Worm (Caenorhabditis elegans) whole organism, mixed stage, embryonic: ENCODE measurements around the gene C03B8.3.

Experiments used
- M03D4.4 ChIP-seq: sonication (generic microtip); optimal IDR thresholded peaks from 2 replicates; lab custom pipeline; 2017; ENCODE audit warnings: mild to moderate bottlenecking, missing genetic modification characterization, missing compliant biosample characterization
- bed-3 ChIP-seq: fragments of 200-800 bp; sonication (Bioruptor generic); optimal IDR thresholded peaks from 3 replicates; lab custom pipeline; 2018; ENCODE audit warnings: mild to moderate bottlenecking, missing genetic modification characterization, moderate library complexity, missing compliant biosample characterization
- blmp-1 ChIP-seq: fragments of 150-350 bp; optimal IDR thresholded peaks from 2 replicates; lab custom pipeline; 2014; ENCODE audit warnings: missing biosample characterization, missing genetic modification characterization
- ceh-39 ChIP-seq: fragments of 150-350 bp; optimal IDR thresholded peaks from 2 replicates; lab custom pipeline; 2014; ENCODE audit warnings: missing biosample characterization, missing genetic modification characterization
- ceh-43 ChIP-seq: fragments of 200-800 bp; sonication (Bioruptor generic); optimal IDR thresholded peaks from 2 replicates; lab custom pipeline; 2018; ENCODE audit warnings: mild to moderate bottlenecking, missing genetic modification characterization, moderate library complexity, missing compliant biosample characterization
- ceh-83 ChIP-seq: fragments of 200-800 bp; sonication (Bioruptor generic); optimal IDR thresholded peaks from 2 replicates; lab custom pipeline; 2018; ENCODE audit warnings: mild to moderate bottlenecking, missing genetic modification characterization, missing compliant biosample characterization
- ces-1 ChIP-seq: fragments of 150-350 bp; optimal IDR thresholded peaks from 2 replicates; lab custom pipeline; 2014; ENCODE audit warnings: missing biosample characterization, missing genetic modification reagents, missing genetic modification characterization
- cnd-1 ChIP-seq: fragments of 200-800 bp; sonication (Bioruptor generic); optimal IDR thresholded peaks from 2 replicates; lab custom pipeline; 2018; ENCODE audit warnings: mild to moderate bottlenecking, missing genetic modification characterization, missing compliant biosample characterization
- drap-1 ChIP-seq: fragments of 200-800 bp; sonication (Bioruptor generic); optimal IDR thresholded peaks from 3 replicates; lab custom pipeline; 2018; ENCODE audit warnings: mild to moderate bottlenecking, missing genetic modification characterization, missing compliant biosample characterization
- elt-1 ChIP-seq: sonication (generic microtip); optimal IDR thresholded peaks from 2 replicates; lab custom pipeline; 2017; ENCODE audit warnings: missing genetic modification characterization, mild to moderate bottlenecking, missing compliant biosample characterization, antibody characterized with exemption, moderate library complexity, borderline replicate concordance; ENCODE audit not compliant: insufficient read depth
- elt-3 ChIP-seq: fragments of 150-350 bp; optimal IDR thresholded peaks from 2 replicates; lab custom pipeline; 2014; ENCODE audit warnings: missing biosample characterization, missing genetic modification characterization
- flh-1 ChIP-seq: fragments of 200-800 bp; sonication (Bioruptor generic); optimal IDR thresholded peaks from 2 replicates; lab custom pipeline; 2018; ENCODE audit warnings: mild to moderate bottlenecking, missing genetic modification characterization, moderate library complexity, missing compliant biosample characterization
- ham-2 ChIP-seq: fragments of 200-800 bp; sonication (Bioruptor generic); optimal IDR thresholded peaks from 2 replicates; lab custom pipeline; 2018; ENCODE audit warnings: mild to moderate bottlenecking, missing genetic modification characterization, missing compliant biosample characterization
- hlh-1 ChIP-seq: fragments of 150-350 bp; optimal IDR thresholded peaks from 2 replicates; lab custom pipeline; 2014; ENCODE audit warnings: missing biosample characterization, missing genetic modification reagents, missing genetic modification characterization
- lin-13 ChIP-seq: fragments of 150-350 bp; optimal IDR thresholded peaks from 2 replicates; lab custom pipeline; 2014; ENCODE audit warnings: missing biosample characterization, missing genetic modification characterization
- lin-32 ChIP-seq: fragments of 200-800 bp; sonication (Bioruptor generic); optimal IDR thresholded peaks from 2 replicates; lab custom pipeline; 2018; ENCODE audit warnings: mild to moderate bottlenecking, missing genetic modification characterization, missing compliant biosample characterization
- lsy-2 ChIP-seq: fragments of 150-350 bp; optimal IDR thresholded peaks from 2 replicates; lab custom pipeline; 2014; ENCODE audit warnings: missing biosample characterization, missing genetic modification characterization
- mab-5 ChIP-seq: fragments of 150-350 bp; optimal IDR thresholded peaks from 2 replicates; lab custom pipeline; 2014; ENCODE audit warnings: missing biosample characterization, missing genetic modification characterization
- mep-1 ChIP-seq: fragments of 150-350 bp; optimal IDR thresholded peaks from 2 replicates; lab custom pipeline; 2017; ENCODE audit warnings: missing biosample characterization, missing genetic modification reagents, missing genetic modification characterization, inconsistent platforms
- mls-2 ChIP-seq: sonication (generic microtip); optimal IDR thresholded peaks from 2 replicates; lab custom pipeline; 2016; ENCODE audit warnings: mild to moderate bottlenecking, missing genetic modification characterization, moderate library complexity, missing compliant biosample characterization
- nhr-12 ChIP-seq: fragments of 150-350 bp; optimal IDR thresholded peaks from 2 replicates; lab custom pipeline; 2014; ENCODE audit warnings: missing biosample characterization, missing genetic modification characterization
- nhr-2 ChIP-seq: fragments of 150-350 bp; optimal IDR thresholded peaks from 2 replicates; lab custom pipeline; 2014; ENCODE audit warnings: missing biosample characterization, missing genetic modification characterization
- nhr-237 ChIP-seq: fragments of 150-350 bp; optimal IDR thresholded peaks from 2 replicates; lab custom pipeline; 2014; ENCODE audit warnings: missing biosample characterization, missing genetic modification characterization
- nhr-28 ChIP-seq: fragments of 150-350 bp; optimal IDR thresholded peaks from 2 replicates; lab custom pipeline; 2014; ENCODE audit warnings: missing biosample characterization, missing genetic modification characterization
- pha-4 ChIP-seq: fragments of 150-350 bp; optimal IDR thresholded peaks from 2 replicates; lab custom pipeline; 2018; ENCODE audit warnings: missing biosample characterization, missing genetic modification reagents, missing genetic modification characterization
- sem-2 ChIP-seq: fragments of 200-800 bp; sonication (Bioruptor generic); optimal IDR thresholded peaks from 2 replicates; lab custom pipeline; 2018; ENCODE audit warnings: mild to moderate bottlenecking, missing genetic modification characterization, missing compliant biosample characterization
- snpc-4 ChIP-seq: fragments of 150-350 bp; optimal IDR thresholded peaks from 2 replicates; lab custom pipeline; 2014; ENCODE audit warnings: missing biosample characterization, missing genetic modification characterization
- sptf-1 ChIP-seq: sonication (generic microtip); optimal IDR thresholded peaks from 2 replicates; lab custom pipeline; 2017; ENCODE audit warnings: mild to moderate bottlenecking, missing genetic modification characterization, moderate library complexity, missing compliant biosample characterization
- tbx-8 ChIP-seq: fragments of 200-800 bp; sonication (Bioruptor generic); optimal IDR thresholded peaks from 2 replicates; lab custom pipeline; 2018; ENCODE audit warnings: mild to moderate bottlenecking, missing genetic modification characterization, moderate library complexity, missing compliant biosample characterization
- unc-120 ChIP-seq: sonication (generic microtip); optimal IDR thresholded peaks from 2 replicates; lab custom pipeline; 2017; ENCODE audit warnings: missing genetic modification characterization, missing compliant biosample characterization; ENCODE audit not compliant: poor library complexity, severe bottlenecking
- unc-39 ChIP-seq: fragments of 150-350 bp; optimal IDR thresholded peaks from 2 replicates; lab custom pipeline; 2014; ENCODE audit warnings: missing biosample characterization, missing genetic modification characterization
- unc-62 ChIP-seq: fragments of 150-350 bp; optimal IDR thresholded peaks from 2 replicates; lab custom pipeline; 2014; ENCODE audit warnings: missing biosample characterization, missing genetic modification reagents, missing genetic modification characterization
- zip-8 ChIP-seq: fragments of 150-350 bp; optimal IDR thresholded peaks from 2 replicates; lab custom pipeline; 2014; ENCODE audit warnings: missing biosample characterization, missing genetic modification characterization
- ztf-11 ChIP-seq: fragments of 150-350 bp; optimal IDR thresholded peaks from 2 replicates; lab custom pipeline; 2014; ENCODE audit warnings: missing biosample characterization, missing genetic modification characterization

Gene C03B8.3

ce11 chrIII:7736806-7737205 is 24.7 kb downstream of the C03B8.3 start:
- no peak for TF ChIP-seq sem-2 (GFP tag; lab: Kevin White, UChicago)
- no peak for TF ChIP-seq nhr-2 (tag; lab: Kevin White, UChicago)
- TF ChIP-seq sptf-1 = no peak
- TF ChIP-seq ceh-39 (tag; lab: Kevin White, UChicago) = no peak
- TF ChIP-seq zip-8 = no peak
- no peak for TF ChIP-seq ceh-43 (GFP tag; lab: Kevin White, UChicago)
- no peak for TF ChIP-seq elt-3 (tag; lab: Kevin White, UChicago)
- no peak for TF ChIP-seq elt-1 (tag; lab: Kevin White, UChicago)
- TF ChIP-seq unc-39 (tag; lab: Kevin White, UChicago) = no peak
- no peak for TF ChIP-seq hlh-1 (tag; lab: Kevin White, UChicago)

DNA sequence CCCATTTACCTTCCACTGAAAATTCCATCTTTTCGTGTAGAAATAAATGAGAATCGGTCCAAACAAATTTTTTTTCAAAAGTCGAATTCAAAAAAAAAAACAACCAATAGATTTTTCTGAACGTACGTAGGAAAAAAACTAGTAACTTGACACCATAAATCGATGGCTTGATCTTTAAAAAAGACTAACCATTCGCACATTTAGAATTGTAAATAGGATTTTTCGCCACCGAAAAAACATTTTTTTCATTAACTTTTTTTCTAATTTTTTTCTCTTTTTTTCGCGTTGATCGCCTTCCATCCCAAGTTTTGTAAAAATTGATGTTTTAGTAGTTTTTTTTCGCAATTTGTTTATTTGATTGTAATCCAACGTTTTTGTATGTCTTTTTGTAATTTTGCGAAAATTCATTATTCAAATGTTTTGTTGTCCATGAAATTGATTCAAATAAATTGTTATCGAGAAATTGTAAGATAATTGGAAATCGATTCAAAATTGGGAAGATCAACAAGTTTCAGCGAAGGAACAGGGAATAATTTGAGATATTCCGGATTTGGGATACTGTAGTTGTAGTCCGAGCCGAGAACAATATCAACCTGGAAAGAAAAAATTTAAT is 25.6 kb downstream of the C03B8.3 start:
- TF ChIP-seq ces-1 = peak; percentile 33
- TF ChIP-seq ceh-83 (GFP tag; lab: Kevin White, UChicago) = peak; percentile 18
- TF ChIP-seq nhr-237 (tag; lab: Kevin White, UChicago) = no peak

ce11 chrIII:7743183-7743582 is 31.1 kb downstream of the C03B8.3 start:
- TF ChIP-seq M03D4.4 (tag; lab: Kevin White, UChicago) = no peak
- peak; percentile 96 for TF ChIP-seq zip-8
- TF ChIP-seq, all 35 proteins: peak for 1

DNA sequence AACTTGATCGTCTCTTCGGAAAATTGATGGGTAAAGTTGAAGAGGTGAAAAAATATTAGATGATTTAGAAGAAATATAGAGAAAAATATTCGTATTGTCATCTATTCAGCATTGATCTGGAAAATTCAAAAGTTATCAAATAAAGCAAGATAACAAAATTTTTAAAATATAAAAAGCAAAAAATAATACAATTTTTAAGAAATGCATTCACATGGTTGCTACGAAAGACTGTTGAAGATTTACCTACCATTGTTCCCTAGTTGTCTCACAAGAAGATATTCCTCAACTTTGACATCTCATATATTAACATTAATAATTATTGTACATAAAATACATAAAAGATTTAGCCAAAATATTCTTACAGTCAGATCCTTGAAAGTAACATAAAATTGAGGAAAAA is 42.2 kb downstream of the C03B8.3 start, which contains the start of gene cdh-3:
Gene cdh-3 (minus strand): TSS at position 101 of the 400 bp plus-strand sequence.
- TF ChIP-seq zip-8 (no peak), nhr-28 (tag; lab: Kevin White, UChicago) (no peak), mep-1 (tag; lab: Kevin White, UChicago) (no peak), mls-2 (no peak), cnd-1 (tag; lab: Kevin White, UChicago) (no peak), hlh-1 (tag; lab: Kevin White, UChicago) (no peak), ceh-83 (GFP tag; lab: Kevin White, UChicago) (no peak), bed-3 (GFP tag; lab: Kevin White, UChicago) (no peak), nhr-2 (tag; lab: Kevin White, UChicago) (no peak), ceh-43 (GFP tag; lab: Kevin White, UChicago) (no peak)

- no peak for TF ChIP-seq ham-2 (GFP tag; lab: Kevin White, UChicago)
- no peak for TF ChIP-seq flh-1 (GFP tag; lab: Kevin White, UChicago)
- no peak for TF ChIP-seq nhr-12
- no peak for TF ChIP-seq nhr-28 (tag; lab: Kevin White, UChicago)
- TF ChIP-seq drap-1 (GFP tag; lab: Kevin White, UChicago) = no peak
- TF ChIP-seq unc-39 (tag; lab: Kevin White, UChicago) = no peak
- TF ChIP-seq snpc-4 (tag; lab: Kevin White, UChicago) = no peak
- no peak for TF ChIP-seq lsy-2 (tag; lab: Kevin White, UChicago)
- TF ChIP-seq ceh-83 (GFP tag; lab: Kevin White, UChicago) = no peak
- TF ChIP-seq nhr-2 (tag; lab: Kevin White, UChicago) = no peak
- TF ChIP-seq elt-3 (tag; lab: Kevin White, UChicago) = no peak
- TF ChIP-seq mls-2 = no peak
- TF ChIP-seq mep-1 (tag; lab: Kevin White, UChicago) = no peak
- no peak for TF ChIP-seq unc-62 (GFP tag; lab: Kevin White, UChicago)
- TF ChIP-seq tbx-8 (GFP tag; lab: Kevin White, UChicago) = no peak
- no peak for TF ChIP-seq hlh-1 (tag; lab: Kevin White, UChicago)
- no peak for TF ChIP-seq bed-3 (GFP tag; lab: Kevin White, UChicago)
- TF ChIP-seq lin-13 (tag; lab: Kevin White, UChicago) = no peak
- TF ChIP-seq ces-1 = no peak
- no peak for TF ChIP-seq ceh-39 (tag; lab: Kevin White, UChicago)
- TF ChIP-seq, all 35 proteins: peak for 0
These were observed 46.5 kb downstream of the C03B8.3 start, which contains the start of gene pcp-1 for ce11 chrIII:7758562-7758961. Gene pcp-1 (plus strand): TSS chrIII:7758903.

- TF ChIP-seq snpc-4 (tag; lab: Kevin White, UChicago) (no peak), nhr-28 (tag; lab: Kevin White, UChicago) (no peak), unc-120 (tag; lab: Kevin White, UChicago) (no peak), flh-1 (GFP tag; lab: Kevin White, UChicago) (no peak), ceh-43 (GFP tag; lab: Kevin White, UChicago) (no peak), unc-39 (tag; lab: Kevin White, UChicago) (no peak), tbx-8 (GFP tag; lab: Kevin White, UChicago) (no peak), lin-32 (GFP tag; lab: Kevin White, UChicago) (no peak), cnd-1 (tag; lab: Kevin White, UChicago) (no peak), ztf-11 (tag; lab: Kevin White, UChicago) (no peak), mep-1 (tag; lab: Kevin White, UChicago) (no peak), mab-5 (tag; lab: Kevin White, UChicago) (no peak), ceh-39 (tag; lab: Kevin White, UChicago) (no peak), pha-4 (no peak), blmp-1 (tag; lab: Kevin White, UChicago) (no peak), sem-2 (GFP tag; lab: Kevin White, UChicago) (no peak), ceh-83 (GFP tag; lab: Kevin White, UChicago) (no peak), hlh-1 (tag; lab: Kevin White, UChicago) (no peak), sptf-1 (no peak)
These were observed 50.1 kb downstream of the C03B8.3 start for ce11 chrIII:7762250-7762649.
